Fruit fly (Drosophila melanogaster) whole organism, prepupa: ENCODE measurements around the gene zye.

Source experiments
- CG10631 ChIP-seq: fragments of 200-800 bp; sonication (Bioruptor generic); optimal IDR thresholded peaks from 2 replicates; lab custom pipeline; 2016; ENCODE audit warnings: missing biosample characterization, missing genetic modification characterization
- CG4318 ChIP-seq: fragments of 200-800 bp; sonication (Bioruptor generic); optimal IDR thresholded peaks from 3 replicates; lab custom pipeline; 2017; ENCODE audit warnings: missing biosample characterization, mild to moderate bottlenecking, missing genetic modification characterization
- lz ChIP-seq: fragments of 200-800 bp; sonication (Bioruptor generic); optimal IDR thresholded peaks from 3 replicates; lab custom pipeline; 2016; ENCODE audit warnings: missing biosample characterization, missing genetic modification characterization
- topi ChIP-seq: fragments of 200-800 bp; sonication (Bioruptor generic); optimal IDR thresholded peaks from 3 replicates; lab custom pipeline; 2016; ENCODE audit warnings: missing biosample characterization, missing genetic modification characterization

dm6 chr3L:20366674-20367372, 46.6 kb upstream of the zye start, which contains the start of the genes Toll-9 and in:
- TF ChIP-seq CG4318 (GFP tag; lab: Kevin White, UChicago) (no peak), lz (GFP tag; lab: Kevin White, UChicago) (no peak), topi (GFP tag; lab: Kevin White, UChicago) (no peak), CG10631 (no peak)
